Fruit fly (Drosophila melanogaster): Measurements from ENCODE around the gene CG15544.
A peak's percentile ranks its signal among the peaks of the same experiment; 100 is the strongest.

The CG15544 gene

dm6 chr3R:30781661-30782120 is 45.9 kb upstream of the CG15544 start (continued):
- TF ChIP-seq CG6813 (GFP tag; optimal IDR thresholded peaks at IDR 0.05) (peak; percentile 90), Med (GFP tag) (peak; percentile 99), shn (GFP tag; optimal IDR thresholded peaks at IDR 0.05) (peak; percentile 89), CG3407 (GFP tag; optimal IDR thresholded peaks at IDR 0.05) (peak; percentile 86), CG6272 (GFP tag; IDR thresholded peaks at IDR 0.05) (peak; percentile 89), Ets65A (GFP tag) (peak; percentile 99), Deaf1 (tag; optimal IDR thresholded peaks at IDR 0.05) (peak; percentile 73), Antp (GFP tag; optimal IDR thresholded peaks at IDR 0.05) (peak; percentile 92), prd (optimal IDR thresholded peaks at IDR 0.05) (no peak), prd (GFP tag; IDR thresholded peaks at IDR 0.05) (peak; percentile 99), Ada2b (GFP tag; IDR thresholded peaks at IDR 0.05) (peak; percentile 96), CG2875 (GFP tag; optimal IDR thresholded peaks at IDR 0.05) (peak; percentile 71), NK7.1 (GFP tag; optimal IDR thresholded peaks at IDR 0.05) (peak; percentile 86), gem (tag; optimal IDR thresholded peaks at IDR 0.05) (peak; percentile 96), Hr51 (GFP tag; optimal IDR thresholded peaks at IDR 0.05) (peak; percentile 87 to 93), Sox102F (GFP tag; optimal IDR thresholded peaks at IDR 0.05) (peak; percentile 91), CG2199 (GFP tag; IDR thresholded peaks at IDR 0.05) (peak; percentile 92), CG12659 (GFP tag; optimal IDR thresholded peaks at IDR 0.05) (peak; percentile 90), twi (tag; optimal IDR thresholded peaks at IDR 0.05) (peak; percentile 92), CG4404 (GFP tag; IDR thresholded peaks at IDR 0.05) (peak; percentile 97), CG12769 (tag; optimal IDR thresholded peaks at IDR 0.05) (peak; percentile 92), gsb (GFP tag; IDR thresholded peaks at IDR 0.05) (peak; percentile 91), Opbp (GFP tag; IDR thresholded peaks at IDR 0.05; ENCODE audit: partially characterized antibody) (peak; percentile 45; the same call in 2 of the 3 replicates), fd64A (GFP tag; optimal IDR thresholded peaks at IDR 0.05) (peak; percentile 71), maf-S (GFP tag; optimal IDR thresholded peaks at IDR 0.05) (peak; percentile 92), Ptx1 (GFP tag; IDR thresholded peaks at IDR 0.05) (peak; percentile 95), Sry-δ (GFP tag; optimal IDR thresholded peaks at IDR 0.05) (peak; percentile 64), CG1529 (GFP tag; optimal IDR thresholded peaks at IDR 0.05) (peak; percentile 88), Optix (GFP tag; IDR thresholded peaks at IDR 0.05) (peak; percentile 70; the same call in 2 of the 3 replicates), tin (GFP tag; optimal IDR thresholded peaks at IDR 0.05) (peak; percentile 96), MTF-1 (GFP tag; optimal IDR thresholded peaks at IDR 0.05; ENCODE audit: borderline replicate concordance) (peak; percentile 80), luna (GFP tag; optimal IDR thresholded peaks at IDR 0.05) (peak; percentile 87), Atf6 (GFP tag; IDR thresholded peaks at IDR 0.05) (peak; percentile 79), tio (GFP tag; optimal IDR thresholded peaks at IDR 0.05) (peak; percentile 84), CG30403 (GFP tag; optimal IDR thresholded peaks at IDR 0.05) (peak; percentile 94), CG11560 (tag; IDR thresholded peaks at IDR 0.05) (peak; percentile 82; the same call in 2 of the 3 replicates), wek (GFP tag; optimal IDR thresholded peaks at IDR 0.05) (peak; percentile 78), Atf3 (GFP tag; optimal IDR thresholded peaks at IDR 0.05) (peak; percentile 86), Sry-β (GFP tag; optimal IDR thresholded peaks at IDR 0.05) (peak; percentile 46), ind (GFP tag; optimal IDR thresholded peaks at IDR 0.05) (peak; percentile 94), CG12236 (GFP tag; optimal IDR thresholded peaks at IDR 0.05) (peak; percentile 90), CG4854 (GFP tag; optimal IDR thresholded peaks at IDR 0.05) (peak; percentile 88), CG7839 (tag; optimal IDR thresholded peaks at IDR 0.05) (peak; percentile 96), CG13894 (tag; optimal IDR thresholded peaks at IDR 0.05) (peak; percentile 81), dati (GFP tag; IDR thresholded peaks at IDR 0.05) (peak; percentile 82), NFAT (GFP tag; IDR thresholded peaks at IDR 0.05) (peak; percentile 90), CG12391 (tag; optimal IDR thresholded peaks at IDR 0.05) (peak; percentile 92), CG5953 (GFP tag; IDR thresholded peaks at IDR 0.05) (peak; percentile 62; the same call in 1 of the 2 replicates), CG13123 (GFP tag; optimal IDR thresholded peaks at IDR 0.05) (peak; percentile 87), toy (GFP tag; IDR thresholded peaks at IDR 0.05) (peak; percentile 83), CG17359 (tag; optimal IDR thresholded peaks at IDR 0.05) (peak; percentile 92)

Measured in whole organism, embryonic.